Fruit fly (Drosophila melanogaster): ENCODE data around the gene Taf3.
A peak's percentile ranks its signal among the peaks of the same experiment; 100 is the strongest.

Gene Taf3

dm6 chr4:502510-503087 is 36.0 kb upstream of the Taf3 start (continued):
- TF ChIP-seq Lpt (GFP tag; optimal IDR thresholded peaks at IDR 0.05) (no peak), h (optimal IDR thresholded peaks at IDR 0.05) (no peak), nmo (GFP tag; optimal IDR thresholded peaks at IDR 0.05) (no peak), cg (GFP tag; optimal IDR thresholded peaks at IDR 0.05) (peak; percentile 39), Tbp (GFP tag; optimal IDR thresholded peaks at IDR 0.05) (no peak), D19B (GFP tag; optimal IDR thresholded peaks at IDR 0.05) (no peak), CG30431 (GFP tag; optimal IDR thresholded peaks at IDR 0.05) (no peak), hkb (optimal IDR thresholded peaks at IDR 0.05) (no peak), hkb (GFP tag; IDR thresholded peaks at IDR 0.05) (no peak), Sry-β (GFP tag; optimal IDR thresholded peaks at IDR 0.05) (no peak), chm (GFP tag; IDR thresholded peaks at IDR 0.05) (0 out of 2 replicates have a peak, but pooled peaks have one; percentile 11), schlank (tag; optimal IDR thresholded peaks at IDR 0.05) (no peak), ci (GFP tag; IDR thresholded peaks at IDR 0.05) (no peak), pros (GFP tag; optimal IDR thresholded peaks at IDR 0.05) (peak; percentile 98), pita (GFP tag; optimal IDR thresholded peaks at IDR 0.05) (no peak), seq (GFP tag; IDR thresholded peaks at IDR 0.05) (0 out of 2 replicates have a peak, but pooled peaks have one; percentile 23), CTCF (GFP tag; optimal IDR thresholded peaks at IDR 0.05) (no peak), Awh (GFP tag; IDR thresholded peaks at IDR 0.05) (no peak), CG11723 (GFP tag; optimal IDR thresholded peaks at IDR 0.05) (no peak), CG8359 (GFP tag; optimal IDR thresholded peaks at IDR 0.05; ENCODE audit: borderline replicate concordance) (no peak), CG2199 (GFP tag; IDR thresholded peaks at IDR 0.05) (peak; percentile 18; the same call in 1 of the 3 replicates), Doc3 (GFP tag; IDR thresholded peaks at IDR 0.05; ENCODE audit: partially characterized antibody) (no peak), ewg (GFP tag; optimal IDR thresholded peaks at IDR 0.05) (peak; percentile 23), Ravus (GFP tag; IDR thresholded peaks at IDR 0.05) (no peak), CG12769 (tag; optimal IDR thresholded peaks at IDR 0.05) (peak; percentile 1), vvl (GFP tag; IDR thresholded peaks at IDR 0.05) (0 out of 2 replicates have a peak, but pooled peaks have one; percentile 16), mirr (GFP tag; optimal IDR thresholded peaks at IDR 0.05) (peak; percentile 9), CG3163 (GFP tag; optimal IDR thresholded peaks at IDR 0.05) (no peak), CG5953 (GFP tag; IDR thresholded peaks at IDR 0.05) (no peak), gt (GFP tag; IDR thresholded peaks at IDR 0.05) (no peak), chn (GFP tag; optimal IDR thresholded peaks at IDR 0.05) (no peak), nerfin-1 (tag; optimal IDR thresholded peaks at IDR 0.05) (peak; percentile 20), sens (GFP tag) (peak; percentile 72), otp (GFP tag; IDR thresholded peaks at IDR 0.05) (no peak), CG8281 (tag; optimal IDR thresholded peaks at IDR 0.05) (no peak), CG10321 (GFP tag; IDR thresholded peaks at IDR 0.05) (peak; percentile 85), ssp (GFP tag; IDR thresholded peaks at IDR 0.05) (no peak), danr (GFP tag; IDR thresholded peaks at IDR 0.05) (no peak), abd-A (tag; optimal IDR thresholded peaks at IDR 0.05) (peak; percentile 87), CG32532 (GFP tag; IDR thresholded peaks at IDR 0.05) (peak; percentile 21; the same call in 1 of the 2 replicates), gro (GFP tag; optimal IDR thresholded peaks at IDR 0.05) (no peak), Nf-YB (GFP tag; optimal IDR thresholded peaks at IDR 0.05) (peak; percentile 89), Opbp (GFP tag; IDR thresholded peaks at IDR 0.05; ENCODE audit: partially characterized antibody) (no peak), chinmo (GFP tag; IDR thresholded peaks at IDR 0.05; ENCODE audit: partially characterized antibody) (0 out of 4 replicates have a peak, but pooled peaks have one; percentile 51), CG11695 (GFP tag; IDR thresholded peaks at IDR 0.05) (0 out of 3 replicates have a peak, but pooled peaks have one; percentile 16), bigmax (GFP tag; optimal IDR thresholded peaks at IDR 0.05) (no peak), Med (GFP tag) (peak; percentile 4), CoRest (tag; optimal IDR thresholded peaks at IDR 0.05) (no peak), nom (GFP tag; optimal IDR thresholded peaks at IDR 0.05) (peak; percentile 28), CG32772 (GFP tag; IDR thresholded peaks at IDR 0.05) (no peak), CG34376 (GFP tag; optimal IDR thresholded peaks at IDR 0.05) (no peak), Kr (GFP tag; optimal IDR thresholded peaks at IDR 0.05) (peak; percentile 40)
